Fruit fly (Drosophila melanogaster) whole organism, embryonic: ENCODE results near the gene chb.
A peak's percentile ranks its signal among the peaks of the same experiment; 100 is the strongest.

Experiments
- Aef1 ChIP-seq: fragments of 200-800 bp; sonication (Bioruptor generic); IDR thresholded peaks from 3 replicates; pipeline ENCODE4 v1.3.6; 2022; ENCODE audit warnings: missing biosample characterization, missing genetic modification characterization
- Awh ChIP-seq: fragments of 200-800 bp; sonication (Bioruptor generic); IDR thresholded peaks from 2 replicates; pipeline ENCODE4, ENCODE4 v1.3.6; 2022; ENCODE audit warnings: missing biosample characterization, missing genetic modification characterization
- BtbVII ChIP-seq: fragments of 200-800 bp; sonication (Bioruptor generic); optimal IDR thresholded peaks from 3 replicates; lab custom pipeline; 2017; ENCODE audit warnings: missing biosample characterization, mild to moderate bottlenecking, missing genetic modification characterization
- Bteb2 ChIP-seq: fragments of 200-800 bp; sonication (Bioruptor generic); optimal IDR thresholded peaks from 2 replicates; lab custom pipeline; 2016; ENCODE audit warnings: missing biosample characterization, missing genetic modification characterization
- CG10654 ChIP-seq: fragments of 200-800 bp; sonication (Bioruptor generic); optimal IDR thresholded peaks from 2 replicates; lab custom pipeline; 2016; ENCODE audit warnings: missing biosample characterization, missing genetic modification characterization
- CG11247 ChIP-seq: fragments of 200-800 bp; sonication (Bioruptor generic); IDR thresholded peaks from 2 replicates; pipeline ENCODE4 v1.3.6; 2022; ENCODE audit warnings: missing biosample characterization, missing genetic modification characterization
- CG12071 ChIP-seq: fragments of 200-800 bp; sonication (Bioruptor generic); optimal IDR thresholded peaks from 3 replicates; lab custom pipeline; 2018; ENCODE audit warnings: missing biosample characterization, mild to moderate bottlenecking, missing genetic modification characterization
- CG12104 ChIP-seq: fragments of 200-800 bp; sonication (Bioruptor generic); optimal IDR thresholded peaks from 3 replicates; lab custom pipeline; 2016; ENCODE audit warnings: missing biosample characterization, missing genetic modification characterization
- CG12744 ChIP-seq: fragments of 200-800 bp; sonication (Bioruptor generic); optimal IDR thresholded peaks from 2 replicates; lab custom pipeline; 2016; ENCODE audit warnings: missing biosample characterization, missing genetic modification characterization
- CG15269 ChIP-seq: fragments of 200-800 bp; sonication (Bioruptor generic); optimal IDR thresholded peaks from 2 replicates; lab custom pipeline; 2018; ENCODE audit warnings: missing biosample characterization, mild to moderate bottlenecking, missing genetic modification characterization, moderate library complexity
- CG15479 ChIP-seq: fragments of 200-800 bp; sonication (Bioruptor generic); optimal IDR thresholded peaks from 3 replicates; lab custom pipeline; 2019; ENCODE audit warnings: missing biosample characterization, mild to moderate bottlenecking, missing genetic modification characterization, moderate library complexity
- CG16863 ChIP-seq: fragments of 200-800 bp; sonication (Bioruptor generic); optimal IDR thresholded peaks from 3 replicates; lab custom pipeline; 2016; ENCODE audit warnings: missing biosample characterization, missing genetic modification characterization
- CG17361 ChIP-seq: fragments of 200-800 bp; sonication (Bioruptor generic); IDR thresholded peaks from 3 replicates; pipeline ENCODE4 v1.3.6; 2022; ENCODE audit warnings: missing biosample characterization, missing genetic modification characterization
- CG18619 ChIP-seq: fragments of 200-800 bp; sonication (Bioruptor generic); optimal IDR thresholded peaks from 3 replicates; lab custom pipeline; 2017; ENCODE audit warnings: missing biosample characterization, mild to moderate bottlenecking, missing genetic modification characterization
- CG2678 ChIP-seq: fragments of 200-800 bp; sonication (Bioruptor generic); optimal IDR thresholded peaks from 3 replicates; lab custom pipeline; 2019; ENCODE audit warnings: missing biosample characterization, mild to moderate bottlenecking, missing genetic modification characterization, moderate library complexity
- CG33213 ChIP-seq: fragments of 200-800 bp; sonication (Bioruptor generic); optimal IDR thresholded peaks from 3 replicates; lab custom pipeline; 2016; ENCODE audit warnings: missing biosample characterization, missing genetic modification characterization
- CG34224 ChIP-seq: fragments of 200-800 bp; sonication (Bioruptor generic); IDR thresholded peaks from 3 replicates; pipeline ENCODE4 v1.3.6; 2022; ENCODE audit warnings: missing biosample characterization, missing genetic modification characterization; ENCODE audit not compliant: partially characterized antibody
- CG3726 ChIP-seq: fragments of 200-800 bp; sonication (Bioruptor generic); IDR thresholded peaks from 3 replicates; pipeline ENCODE4, ENCODE4 v1.3.6; 2022; ENCODE audit warnings: missing biosample characterization, missing genetic modification characterization
- CG4730 ChIP-seq: fragments of 200-800 bp; sonication (Bioruptor generic); IDR thresholded peaks from 2 replicates; pipeline ENCODE4 v1.3.6; 2022; ENCODE audit warnings: missing biosample characterization, missing genetic modification characterization
- CG7786 ChIP-seq: fragments of 200-800 bp; sonication (Bioruptor generic); optimal IDR thresholded peaks from 2 replicates; lab custom pipeline; 2016; ENCODE audit warnings: missing biosample characterization, missing genetic modification characterization
- CG7928 ChIP-seq: fragments of 200-800 bp; sonication (Bioruptor generic); optimal IDR thresholded peaks from 2 replicates; lab custom pipeline; 2017; ENCODE audit warnings: missing biosample characterization, mild to moderate bottlenecking, missing genetic modification characterization
- CG8359 ChIP-seq: fragments of 200-800 bp; sonication (Bioruptor generic); optimal IDR thresholded peaks from 2 replicates; lab custom pipeline; 2017; ENCODE audit warnings: missing biosample characterization, mild to moderate bottlenecking, missing genetic modification characterization, borderline replicate concordance
- CG9932 ChIP-seq: fragments of 200-800 bp; sonication (Bioruptor generic); IDR thresholded peaks from 2 replicates; pipeline ENCODE4 v1.3.6; 2022; ENCODE audit warnings: missing biosample characterization, missing genetic modification characterization
- Dip3 ChIP-seq: fragments of 200-800 bp; sonication (Bioruptor generic); optimal IDR thresholded peaks from 3 replicates; lab custom pipeline; 2016; ENCODE audit warnings: missing biosample characterization, missing genetic modification characterization
- GATAe ChIP-seq: fragments of 200-800 bp; sonication (Bioruptor generic); conservative IDR thresholded peaks from 2 replicates; pipeline ENCODE4 v1.3.6; 2022; ENCODE audit warnings: missing biosample characterization, missing genetic modification characterization
- Hmx ChIP-seq: fragments of 200-800 bp; sonication (Bioruptor generic); optimal IDR thresholded peaks from 2 replicates; lab custom pipeline; 2016; ENCODE audit warnings: missing biosample characterization, missing genetic modification characterization
- Hr39 ChIP-seq: fragments of >200 bp; optimal IDR thresholded peaks from 2 replicates; lab custom pipeline; 2017
- Hr51 ChIP-seq, 2 experiments: fragments of 200-800 bp; sonication (Bioruptor generic); optimal IDR thresholded peaks; 2 replicates in 1 of 2; 3 replicates in 1 of 2; lab custom pipeline; 2016 to 2018; ENCODE audit warnings: missing biosample characterization in 2 of 2, missing genetic modification characterization in 2 of 2, mild to moderate bottlenecking in 1 of 2, moderate library complexity in 1 of 2
- MBD-R2 ChIP-seq: fragments of 200-800 bp; sonication (Bioruptor generic); IDR thresholded peaks from 2 replicates; pipeline ENCODE4 v1.3.6; 2022; ENCODE audit warnings: missing biosample characterization, missing genetic modification characterization
- Meics ChIP-seq: fragments of 200-800 bp; sonication (Bioruptor generic); optimal IDR thresholded peaks from 2 replicates; lab custom pipeline; 2017; ENCODE audit warnings: missing biosample characterization, mild to moderate bottlenecking, missing genetic modification characterization
- Ptx1 ChIP-seq: fragments of 200-800 bp; sonication (Bioruptor generic); IDR thresholded peaks from 2 replicates; pipeline ENCODE4 v1.3.6; 2022; ENCODE audit warnings: missing biosample characterization, missing genetic modification characterization
- Trl ChIP-seq, 3 experiments: fragments of >200 bp in 2 of 3; fragments of 200-800 bp in 1 of 3; sonication (Bioruptor generic) in 1 of 3; optimal IDR thresholded peaks; 2 replicates in 1 of 3; 3 replicates in 2 of 3; lab custom pipeline; 2016 to 2017; ENCODE audit warnings: missing biosample characterization in 1 of 3, missing genetic modification characterization in 1 of 3
- al ChIP-seq: fragments of 200-800 bp; sonication (Bioruptor generic); IDR thresholded peaks from 2 replicates; pipeline ENCODE4 v1.3.6; 2022; ENCODE audit warnings: missing biosample characterization, missing genetic modification characterization
- az2 ChIP-seq: fragments of 200-800 bp; sonication (Bioruptor generic); optimal IDR thresholded peaks from 3 replicates; lab custom pipeline; 2016; ENCODE audit warnings: missing biosample characterization, missing genetic modification characterization
- bab2 ChIP-seq: fragments of 200-800 bp; sonication (Bioruptor generic); optimal IDR thresholded peaks from 2 replicates; lab custom pipeline; 2016; ENCODE audit warnings: missing biosample characterization, missing genetic modification characterization
- dimm ChIP-seq: fragments of 200-800 bp; sonication (Bioruptor generic); IDR thresholded peaks from 2 replicates; pipeline ENCODE4 v1.3.6; 2022; ENCODE audit warnings: missing biosample characterization, missing genetic modification characterization
- dpn ChIP-seq, 2 experiments: fragments of 200-800 bp; sonication (Bioruptor generic); optimal IDR thresholded peaks; 3 replicates each; lab custom pipeline; 2016; ENCODE audit warnings: missing biosample characterization in 2 of 2, missing genetic modification characterization in 2 of 2
- exex ChIP-seq: fragments of 200-800 bp; sonication (Bioruptor generic); optimal IDR thresholded peaks from 4 replicates; lab custom pipeline; 2018; ENCODE audit warnings: missing biosample characterization, mild to moderate bottlenecking, missing genetic modification characterization, moderate library complexity
- fd3F ChIP-seq: fragments of 200-800 bp; sonication (Bioruptor generic); optimal IDR thresholded peaks from 2 replicates; lab custom pipeline; 2018; ENCODE audit warnings: missing biosample characterization, mild to moderate bottlenecking, missing genetic modification characterization, moderate library complexity
- fd96Cb ChIP-seq: fragments of 200-800 bp; sonication (Bioruptor generic); optimal IDR thresholded peaks from 2 replicates; lab custom pipeline; 2018; ENCODE audit warnings: missing biosample characterization, mild to moderate bottlenecking, missing genetic modification characterization, moderate library complexity
- gem ChIP-seq: fragments of 200-800 bp; sonication (Bioruptor generic); optimal IDR thresholded peaks from 2 replicates; lab custom pipeline; 2019; ENCODE audit warnings: missing biosample characterization, mild to moderate bottlenecking, missing genetic modification characterization, moderate library complexity
- knrl ChIP-seq: fragments of 200-800 bp; sonication (Bioruptor generic); IDR thresholded peaks from 3 replicates; pipeline ENCODE4 v1.3.6; 2022; ENCODE audit warnings: missing biosample characterization, missing genetic modification characterization; ENCODE audit not compliant: partially characterized antibody
- mam ChIP-seq: fragments of 200-800 bp; sonication (Bioruptor generic); optimal IDR thresholded peaks from 3 replicates; lab custom pipeline; 2016; ENCODE audit warnings: missing biosample characterization, missing genetic modification characterization
- org-1 ChIP-seq: fragments of 200-800 bp; sonication (Bioruptor generic); optimal IDR thresholded peaks from 2 replicates; lab custom pipeline; 2017; ENCODE audit warnings: missing biosample characterization, missing genetic modification characterization
- ranshi ChIP-seq: fragments of 200-800 bp; sonication (Bioruptor generic); IDR thresholded peaks from 2 replicates; pipeline ENCODE4 v1.3.6; 2022; ENCODE audit warnings: missing biosample characterization, missing genetic modification characterization
- ro ChIP-seq: fragments of 200-800 bp; sonication (Bioruptor generic); IDR thresholded peaks from 2 replicates; pipeline ENCODE4 v1.3.6; 2022; ENCODE audit warnings: missing biosample characterization, missing genetic modification characterization
- sima ChIP-seq: fragments of 200-800 bp; sonication (Bioruptor generic); optimal IDR thresholded peaks from 2 replicates; lab custom pipeline; 2016; ENCODE audit warnings: missing biosample characterization, missing genetic modification characterization
- so ChIP-seq: fragments of 200-800 bp; sonication (Bioruptor generic); IDR thresholded peaks from 3 replicates; pipeline ENCODE4 v1.3.6; 2022; ENCODE audit warnings: missing biosample characterization, missing genetic modification characterization
- tll ChIP-seq, 2 experiments: fragments of 200-800 bp in 1 of 2; fragments of >200 bp in 1 of 2; sonication (Bioruptor generic) in 1 of 2; optimal IDR thresholded peaks; 2 replicates each; lab custom pipeline; 2017 to 2019; ENCODE audit warnings: missing biosample characterization in 2 of 2, missing genetic modification characterization in 2 of 2, mild to moderate bottlenecking in 1 of 2, moderate library complexity in 1 of 2

Gene chb

dm6 chr3L:21176935-21177581 lies 4.4 kb downstream of the chb start (continued):
- TF ChIP-seq al (peak; percentile 89), CG34224 (no peak), CG33213 (GFP tag; lab: Kevin White, UChicago) (peak; percentile 1), CG16863 (peak; percentile 7), Hmx (GFP tag; lab: Kevin White, UChicago) (peak; percentile 45), mam (GFP tag; lab: Kevin White, UChicago) (peak; percentile 67), Trl (optimal IDR thresholded peaks at IDR 0.05; lab: Kevin White, UChicago) (peak in 1 of 2 experiments; percentile 23), Trl (GFP tag; optimal IDR thresholded peaks at IDR 0.05; lab: Kevin White, UChicago) (peak; percentile 10), BtbVII (GFP tag; lab: Kevin White, UChicago) (peak; percentile 72), fd3F (GFP tag; lab: Kevin White, UChicago) (peak; percentile 79), knrl (GFP tag; lab: Robert Waterston, UW) (no peak), CG8359 (GFP tag; lab: Kevin White, UChicago) (no peak), CG12744 (GFP tag; lab: Kevin White, UChicago) (peak; percentile 55), MBD-R2 (peak; percentile 35; the same call in 1 of the 2 replicates), GATAe (GFP tag; lab: Robert Waterston, UW) (no peak), Ptx1 (GFP tag; lab: Robert Waterston, UW) (peak; percentile 80), Hr39 (lab: Kevin White, UChicago) (no peak), exex (tag; lab: Kevin White, UChicago) (peak; percentile 30), az2 (GFP tag; lab: Kevin White, UChicago) (peak; percentile 47), CG3726 (GFP tag; lab: Robert Waterston, UW) (0 out of 3 replicates have a peak, but pooled peaks have one; percentile 18), org-1 (GFP tag; lab: Kevin White, UChicago) (peak; percentile 32), fd96Cb (tag; lab: Kevin White, UChicago) (peak; percentile 5), CG12071 (GFP tag; lab: Kevin White, UChicago) (peak; percentile 11), tll (GFP tag; optimal IDR thresholded peaks at IDR 0.05; lab: Kevin White, UChicago) (no peak), so (GFP tag; lab: Robert Waterston, UW) (peak; percentile 67; the same call in 1 of the 3 replicates), dimm (GFP tag; lab: Robert Waterston, UW) (no peak), Aef1 (GFP tag; lab: Robert Waterston, UW) (peak; percentile 78), CG15269 (tag; lab: Kevin White, UChicago) (peak; percentile 81), CG2678 (peak; percentile 81), dpn (GFP tag; optimal IDR thresholded peaks at IDR 0.05; lab: Kevin White, UChicago) (peak; percentile 43 to 71), CG7786 (GFP tag; lab: Kevin White, UChicago) (peak; percentile 55), CG10654 (GFP tag; lab: Kevin White, UChicago) (peak; percentile 40), Hr51 (GFP tag; optimal IDR thresholded peaks at IDR 0.05; lab: Kevin White, UChicago) (peak in 1 of 2 experiments; percentile 73), CG9932 (peak; percentile 88), CG11247 (peak; percentile 78), CG12104 (GFP tag; lab: Kevin White, UChicago) (peak; percentile 30), Meics (GFP tag; lab: Kevin White, UChicago) (peak; percentile 84), CG7928 (GFP tag; lab: Kevin White, UChicago) (peak; percentile 40), bab2 (GFP tag; lab: Kevin White, UChicago) (peak; percentile 49), sima (GFP tag; lab: Kevin White, UChicago) (no peak), Bteb2 (peak; percentile 68), CG15479 (GFP tag; lab: Kevin White, UChicago) (no peak), CG4730 (GFP tag; lab: Robert Waterston, UW) (peak; percentile 53; the same call in 1 of the 2 replicates), ranshi (GFP tag; lab: Robert Waterston, UW) (peak; percentile 65; the same call in 1 of the 2 replicates), ro (GFP tag; lab: Robert Waterston, UW) (0 out of 2 replicates have a peak, but pooled peaks have one; percentile 11), gem (tag; lab: Kevin White, UChicago) (no peak), Dip3 (GFP tag; lab: Kevin White, UChicago) (peak; percentile 57), CG18619 (GFP tag; lab: Kevin White, UChicago) (peak; percentile 71), CG17361 (GFP tag; lab: Robert Waterston, UW) (no peak), Awh (GFP tag; lab: Robert Waterston, UW) (peak; percentile 69; the same call in 1 of the 2 replicates)
